Worm (Caenorhabditis elegans): ENCODE measurements around the gene C02D5.2.

ce11 chrIII:8605532-8605931 is 48.4 kb downstream of the C02D5.2 start, which contains the start of gene C06E1.1:
- TF ChIP-seq dmd-8 (GFP tag; IDR thresholded peaks at IDR 0.05) (no peak), ama-1 (optimal IDR thresholded peaks at IDR 0.05) (no peak), spr-1 (tag; optimal IDR thresholded peaks at IDR 0.05) (no peak), jun-1 (tag; optimal IDR thresholded peaks at IDR 0.05) (no peak), mep-1 (tag; optimal IDR thresholded peaks at IDR 0.05) (no peak), pha-4 (GFP tag; IDR thresholded peaks at IDR 0.05) (no peak), pha-4 (tag; optimal IDR thresholded peaks at IDR 0.05) (no peak), mes-2 (tag; optimal IDR thresholded peaks at IDR 0.05; ENCODE audit: poor library complexity, severe bottlenecking) (no peak), unc-39 (tag; optimal IDR thresholded peaks at IDR 0.05) (no peak), aly-2 (tag; optimal IDR thresholded peaks at IDR 0.05) (no peak), mxl-3 (GFP tag; optimal IDR thresholded peaks at IDR 0.05) (no peak), egl-27 (tag; optimal IDR thresholded peaks at IDR 0.05) (no peak), nhr-111 (GFP tag; optimal IDR thresholded peaks at IDR 0.05) (no peak), lim-7 (GFP tag; IDR thresholded peaks at IDR 0.05) (no peak)

Data from whole organism, L4 larva.